Fruit fly (Drosophila melanogaster): ENCODE measurements around the gene Rpt4R.

DNA sequence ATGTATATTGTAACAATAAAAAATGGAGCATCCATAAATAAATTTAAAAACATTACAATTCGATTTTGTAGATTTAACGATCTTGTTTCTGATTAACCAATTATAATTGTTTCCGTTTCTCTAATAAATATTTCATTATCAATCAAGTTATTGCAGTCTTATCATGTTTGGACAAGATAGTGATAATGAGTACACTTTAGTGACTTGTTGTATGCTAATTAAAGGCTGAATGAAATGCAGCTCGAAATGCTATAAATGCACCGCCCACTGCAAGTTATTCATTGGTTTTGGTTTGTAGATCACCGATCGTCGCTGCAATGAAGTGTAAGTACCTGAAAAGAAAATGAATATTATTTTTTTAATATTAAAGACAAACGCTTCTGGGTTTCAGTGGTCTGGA is 32.9 kb downstream of the Rpt4R start, which contains the start of gene CG14125:
- no peak for TF ChIP-seq CTCF (optimal IDR thresholded peaks at IDR 0.05)
- TF ChIP-seq CG8478 (optimal IDR thresholded peaks at IDR 0.05) = no peak
